ENCODE assay signal across 1 fruit fly cellular context in the genomic region with DNA sequence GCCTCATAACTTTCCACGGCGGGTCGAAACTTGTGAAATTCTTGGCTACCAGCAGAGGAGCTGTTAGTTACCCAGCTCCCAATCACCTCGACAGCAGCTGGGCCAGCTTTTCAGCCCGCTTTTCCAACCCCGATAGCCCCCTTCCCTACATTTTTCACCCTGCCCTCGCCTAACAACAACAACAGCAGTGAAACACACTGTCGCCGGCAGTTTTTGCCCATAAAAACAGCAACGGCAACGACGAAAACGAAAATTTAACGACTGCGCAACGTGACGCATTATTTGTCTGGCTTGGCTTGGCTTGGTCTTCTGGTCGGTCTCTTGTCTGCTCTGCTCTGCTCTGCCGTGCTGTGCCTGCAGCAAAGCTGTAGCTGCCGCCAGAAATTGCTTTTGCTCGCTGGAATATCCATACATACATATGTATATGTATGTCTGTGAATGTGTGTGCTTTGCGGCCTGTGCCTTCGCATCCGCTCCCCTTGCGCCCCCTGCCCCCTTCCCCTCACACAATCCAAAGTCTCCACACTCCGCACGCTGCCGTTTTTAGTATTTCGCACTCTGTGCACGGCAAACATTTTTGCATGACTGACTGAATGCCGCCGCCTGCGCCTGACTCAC.
A peak's percentile ranks its signal among the peaks of the same experiment; 100 is the strongest.
TF ChIP-seq lines count a peak whose summit lies in the region.

No protein-coding gene starts in this region.

TF ChIP-seq in whole organism, embryonic, 481 proteins besides CTCF, POLR2A, EP300 and RAD21 (continued from another document):
- 0 out of 3 replicates have a peak, but pooled peaks have one; percentile 25 for TF ChIP-seq Doc3 (GFP tag; IDR thresholded peaks at IDR 0.05; lab: Robert Waterston, UW; ENCODE audit: partially characterized antibody)
- TF ChIP-seq sd (tag; optimal IDR thresholded peaks at IDR 0.05; lab: Kevin White, UChicago), result peak; percentile 5
- TF ChIP-seq sima (GFP tag; optimal IDR thresholded peaks at IDR 0.05; lab: Kevin White, UChicago), result no peak
- TF ChIP-seq CG7928 (GFP tag; optimal IDR thresholded peaks at IDR 0.05; lab: Kevin White, UChicago), result no peak
- 0 out of 3 replicates have a peak, but pooled peaks have one; percentile 18 for TF ChIP-seq CG6175 (GFP tag; IDR thresholded peaks at IDR 0.05; lab: Robert Waterston, UW)
- TF ChIP-seq so (GFP tag; IDR thresholded peaks at IDR 0.05; lab: Robert Waterston, UW), result no peak
- no peak for TF ChIP-seq Blimp-1 (GFP tag; optimal IDR thresholded peaks at IDR 0.05; lab: Kevin White, UChicago)
- peak; percentile 69 for TF ChIP-seq CG6854 (GFP tag; optimal IDR thresholded peaks at IDR 0.05; lab: Kevin White, UChicago)
- TF ChIP-seq gcm2 (GFP tag; optimal IDR thresholded peaks at IDR 0.05; lab: Kevin White, UChicago), result no peak
- TF ChIP-seq YL-1 (GFP tag; optimal IDR thresholded peaks at IDR 0.05; lab: Kevin White, UChicago), result no peak
- TF ChIP-seq MBD-R2 (GFP tag; IDR thresholded peaks at IDR 0.05; lab: Robert Waterston, UW), result no peak
- TF ChIP-seq CG2889 (GFP tag; IDR thresholded peaks at IDR 0.05; lab: Robert Waterston, UW), result peak; percentile 13; the same call in 1 of the 3 replicates
- no peak for TF ChIP-seq dimm (GFP tag; IDR thresholded peaks at IDR 0.05; lab: Robert Waterston, UW)
- TF ChIP-seq chinmo (GFP tag; IDR thresholded peaks at IDR 0.05; lab: Robert Waterston, UW; ENCODE audit: partially characterized antibody), result peak; percentile 62; the same call in 1 of the 4 replicates
- no peak for TF ChIP-seq Deaf1 (tag; optimal IDR thresholded peaks at IDR 0.05; lab: Kevin White, UChicago)
- peak; percentile 62; the same call in 1 of the 2 replicates for TF ChIP-seq Adf1 (GFP tag; IDR thresholded peaks at IDR 0.05; lab: Robert Waterston, UW)
- TF ChIP-seq CG15601 (tag; optimal IDR thresholded peaks at IDR 0.05; lab: Kevin White, UChicago), result no peak
- TF ChIP-seq CG17912 (GFP tag; optimal IDR thresholded peaks at IDR 0.05; lab: Kevin White, UChicago), result no peak
- TF ChIP-seq abd-A (tag; optimal IDR thresholded peaks at IDR 0.05; lab: Kevin White, UChicago), result peak; percentile 87
- no peak for TF ChIP-seq nau (GFP tag; optimal IDR thresholded peaks at IDR 0.05; lab: Kevin White, UChicago)
- TF ChIP-seq HLHmδ (GFP tag; optimal IDR thresholded peaks at IDR 0.05; lab: Kevin White, UChicago), result no peak
- peak; percentile 77 for TF ChIP-seq crol (GFP tag; IDR thresholded peaks at IDR 0.05; lab: Robert Waterston, UW)
- no peak for TF ChIP-seq Lpt (GFP tag; optimal IDR thresholded peaks at IDR 0.05; lab: Kevin White, UChicago)
- TF ChIP-seq rib (GFP tag; IDR thresholded peaks at IDR 0.05; lab: Robert Waterston, UW), result no peak
- no peak for TF ChIP-seq CG5953 (GFP tag; IDR thresholded peaks at IDR 0.05; lab: Robert Waterston, UW)
- no peak for TF ChIP-seq ERR (GFP tag; optimal IDR thresholded peaks at IDR 0.05; lab: Kevin White, UChicago)
- TF ChIP-seq CG13775 (GFP tag; optimal IDR thresholded peaks at IDR 0.05; lab: Kevin White, UChicago), result no peak
- no peak for TF ChIP-seq CG11504 (tag; optimal IDR thresholded peaks at IDR 0.05; lab: Kevin White, UChicago)
- TF ChIP-seq Max (GFP tag; optimal IDR thresholded peaks at IDR 0.05; lab: Kevin White, UChicago), result no peak
- TF ChIP-seq lov (optimal IDR thresholded peaks at IDR 0.05; lab: Kevin White, UChicago), result no peak
- TF ChIP-seq lov (GFP tag; IDR thresholded peaks at IDR 0.05; lab: Robert Waterston, UW), result no peak
- no peak for TF ChIP-seq D (optimal IDR thresholded peaks at IDR 0.05; lab: Kevin White, UChicago)
- no peak for TF ChIP-seq D (GFP tag; optimal IDR thresholded peaks at IDR 0.05; lab: Kevin White, UChicago)
- TF ChIP-seq tin (GFP tag; optimal IDR thresholded peaks at IDR 0.05; lab: Kevin White, UChicago), result no peak
- TF ChIP-seq sens-2 (GFP tag; IDR thresholded peaks at IDR 0.05; lab: Robert Waterston, UW), result no peak
- TF ChIP-seq Nf-YC (tag; optimal IDR thresholded peaks at IDR 0.05; lab: Kevin White, UChicago), result no peak
- TF ChIP-seq eyg (GFP tag; optimal IDR thresholded peaks at IDR 0.05; lab: Kevin White, UChicago), result no peak
- 0 out of 3 replicates have a peak, but pooled peaks have one; percentile 29 for TF ChIP-seq CG2199 (GFP tag; IDR thresholded peaks at IDR 0.05; lab: Robert Waterston, UW)
- TF ChIP-seq CG34224 (GFP tag; IDR thresholded peaks at IDR 0.05; lab: Robert Waterston, UW; ENCODE audit: partially characterized antibody), result peak; percentile 12; the same call in 1 of the 3 replicates
- no peak for TF ChIP-seq CG4730 (GFP tag; IDR thresholded peaks at IDR 0.05; lab: Robert Waterston, UW)
- 0 out of 2 replicates have a peak, but pooled peaks have one; percentile 16 for TF ChIP-seq inv (GFP tag; IDR thresholded peaks at IDR 0.05; lab: Robert Waterston, UW; ENCODE audit: partially characterized antibody)
- TF ChIP-seq Dek (tag; optimal IDR thresholded peaks at IDR 0.05; lab: Kevin White, UChicago), result no peak
